Worm (Caenorhabditis elegans) whole organism, L3 larva: ENCODE data around the gene B0034.2.

Experiments used
- aly-2 ChIP-seq: fragments of 150-350 bp; optimal IDR thresholded peaks from 2 replicates; lab custom pipeline; 2014; ENCODE audit warnings: missing biosample characterization, missing genetic modification characterization
- ama-1 ChIP-seq: fragments of 150-350 bp; optimal IDR thresholded peaks from 2 replicates; lab custom pipeline; 2018
- ceh-28 ChIP-seq: fragments of 150-350 bp; optimal IDR thresholded peaks from 2 replicates; lab custom pipeline; 2014; ENCODE audit warnings: missing biosample characterization, missing genetic modification reagents, missing genetic modification characterization
- elt-1 ChIP-seq: fragments of 150-350 bp; optimal IDR thresholded peaks from 2 replicates; lab custom pipeline; 2014; ENCODE audit warnings: missing biosample characterization, missing genetic modification characterization
- elt-3 ChIP-seq, 3 experiments: fragments of 150-350 bp in 1 of 3; sonication (generic microtip) in 2 of 3; optimal IDR thresholded peaks; 2 replicates in 2 of 3; 4 replicates in 1 of 3; lab custom pipeline; 2014 to 2017; ENCODE audit warnings: missing biosample characterization in 3 of 3, missing genetic modification characterization in 3 of 3
- fkh-10 ChIP-seq: sonication (generic microtip); optimal IDR thresholded peaks from 2 replicates; lab custom pipeline; 2017; ENCODE audit warnings: missing biosample characterization, missing genetic modification reagents, missing genetic modification characterization
- lin-15B ChIP-seq: fragments of 150-350 bp; optimal IDR thresholded peaks from 2 replicates; lab custom pipeline; 2014; ENCODE audit warnings: missing biosample characterization, missing genetic modification characterization
- mdl-1 ChIP-seq: fragments of 150-350 bp; optimal IDR thresholded peaks from 2 replicates; lab custom pipeline; 2014; ENCODE audit warnings: missing biosample characterization, missing genetic modification characterization
- nhr-25 ChIP-seq: sonication (generic microtip); optimal IDR thresholded peaks from 2 replicates; lab custom pipeline; 2017; ENCODE audit warnings: missing biosample characterization, missing genetic modification characterization
- tbx-2 ChIP-seq: sonication (generic microtip); optimal IDR thresholded peaks from 2 replicates; lab custom pipeline; 2016; ENCODE audit warnings: mild to moderate bottlenecking, missing genetic modification characterization, missing compliant biosample characterization
- unc-62 ChIP-seq: fragments of 150-350 bp; sonication (generic microtip); optimal IDR thresholded peaks from 4 replicates; lab custom pipeline; 2014; ENCODE audit warnings: missing biosample characterization, missing genetic modification reagents, missing genetic modification characterization
- ztf-11 ChIP-seq: fragments of 150-350 bp; optimal IDR thresholded peaks from 2 replicates; lab custom pipeline; 2014; ENCODE audit warnings: missing biosample characterization, missing genetic modification characterization

- TF ChIP-seq elt-3 (tag; optimal IDR thresholded peaks at IDR 0.05; lab: Kevin White, UChicago) (no peak), mdl-1 (no peak), lin-15B (tag; lab: Kevin White, UChicago) (no peak), unc-62 (no peak), fkh-10 (GFP tag; lab: Kevin White, UChicago) (no peak), ceh-28 (tag; lab: Kevin White, UChicago) (no peak), aly-2 (tag; lab: Kevin White, UChicago) (no peak), elt-1 (tag; lab: Kevin White, UChicago) (no peak), ztf-11 (tag; lab: Kevin White, UChicago) (no peak), tbx-2 (tag; lab: Kevin White, UChicago) (no peak), ama-1 (lab: Kevin White, UChicago) (no peak), nhr-25 (tag; lab: Kevin White, UChicago) (no peak)
Observed at ce11 chrII:5959575-5960119, 15.5 kb upstream of the B0034.2 start.
